Worm (Caenorhabditis elegans): ENCODE results near the gene sra-14.

DNA sequence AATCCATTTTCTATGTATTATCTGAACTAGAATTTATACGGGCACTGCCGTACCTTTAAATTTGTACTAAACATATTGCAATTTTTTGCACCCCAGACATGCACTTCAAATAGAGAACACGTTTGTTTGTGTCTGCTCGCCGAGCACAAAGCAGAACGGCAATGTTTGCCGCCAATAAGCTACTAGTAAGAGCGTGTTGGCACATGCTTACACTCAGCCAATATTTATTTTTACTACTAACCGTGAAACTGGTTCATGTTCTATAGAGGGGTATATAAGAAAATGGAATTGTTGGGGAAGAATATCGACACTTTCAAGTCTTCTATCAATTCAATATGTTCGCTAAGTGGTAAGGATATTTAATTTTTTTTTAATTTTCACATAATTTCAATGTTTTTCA, 22.0 kb downstream of the sra-14 start, which contains the start of gene nspb-11:
- no peak for TF ChIP-seq nhr-28 (tag; optimal IDR thresholded peaks at IDR 0.05)
- TF ChIP-seq fos-1 (tag; optimal IDR thresholded peaks at IDR 0.05) = no peak

Measured in whole organism, L4 larva.